Worm (Caenorhabditis elegans) whole organism, young adult: ENCODE results near the gene str-94.
A peak's percentile ranks its signal among the peaks of the same experiment; 100 is the strongest.

Experiments used
- B0336.3 ChIP-seq: fragments of 200-800 bp; sonication (Bioruptor generic); IDR thresholded peaks from 2 replicates; pipeline ENCODE4 v1.3.6; 2022; ENCODE audit warnings: missing genetic modification characterization, missing compliant biosample characterization
- D2030.7 ChIP-seq: fragments of 200-800 bp; sonication (Bioruptor generic); IDR thresholded peaks from 2 replicates; pipeline ENCODE4 v1.3.6; 2022; ENCODE audit warnings: missing genetic modification reagents, missing genetic modification characterization, missing compliant biosample characterization
- F23B12.7 ChIP-seq: sonication (generic microtip); optimal IDR thresholded peaks from 2 replicates; lab custom pipeline; 2017; ENCODE audit warnings: missing genetic modification characterization, mild to moderate bottlenecking, missing compliant biosample characterization, antibody characterized with exemption, moderate library complexity; ENCODE audit not compliant: insufficient read depth
- F39B2.1 ChIP-seq: fragments of 200-800 bp; sonication (Bioruptor generic); IDR thresholded peaks from 2 replicates; pipeline ENCODE4 v1.3.6; 2022; ENCODE audit warnings: missing genetic modification reagents, missing genetic modification characterization, missing compliant biosample characterization
- F49E8.2 ChIP-seq: sonication (generic microtip); optimal IDR thresholded peaks from 3 replicates; lab custom pipeline; 2017; ENCODE audit warnings: missing genetic modification characterization, mild to moderate bottlenecking, missing compliant biosample characterization, antibody characterized with exemption, moderate library complexity; ENCODE audit not compliant: insufficient read depth
- aptf-3 ChIP-seq: fragments of 200-800 bp; sonication (Bioruptor generic); IDR thresholded peaks from 2 replicates; pipeline ENCODE4 v1.3.6; 2022; ENCODE audit warnings: missing genetic modification characterization, missing compliant biosample characterization
- attf-6 ChIP-seq: fragments of 200-800 bp; sonication (Bioruptor generic); IDR thresholded peaks from 2 replicates; pipeline ENCODE4 v1.3.6; 2022; ENCODE audit warnings: missing genetic modification reagents, missing genetic modification characterization, missing compliant biosample characterization
- ccch-3 ChIP-seq: fragments of 200-800 bp; sonication (Bioruptor generic); optimal IDR thresholded peaks from 2 replicates; lab custom pipeline; 2018; ENCODE audit warnings: mild to moderate bottlenecking, missing genetic modification characterization, missing compliant biosample characterization
- ceh-100 ChIP-seq: fragments of 200-800 bp; sonication (Bioruptor generic); IDR thresholded peaks from 2 replicates; pipeline ENCODE4 v1.3.6; 2022; ENCODE audit warnings: missing genetic modification reagents, missing genetic modification characterization, missing compliant biosample characterization
- ceh-58 ChIP-seq: fragments of 200-800 bp; sonication (Bioruptor generic); IDR thresholded peaks from 2 replicates; pipeline ENCODE4 v1.3.6; 2022; ENCODE audit warnings: missing genetic modification characterization, missing compliant biosample characterization
- chd-7 ChIP-seq: sonication (generic microtip); optimal IDR thresholded peaks from 2 replicates; lab custom pipeline; 2016; ENCODE audit warnings: mild to moderate bottlenecking, missing genetic modification characterization, moderate library complexity, missing compliant biosample characterization
- dpff-1 ChIP-seq: sonication (generic microtip); optimal IDR thresholded peaks from 2 replicates; lab custom pipeline; 2017; ENCODE audit warnings: mild to moderate bottlenecking, missing genetic modification characterization, missing compliant biosample characterization
- dpl-1 ChIP-seq: fragments of 150-350 bp; optimal IDR thresholded peaks from 2 replicates; lab custom pipeline; 2014; ENCODE audit warnings: missing biosample characterization, missing genetic modification reagents, missing genetic modification characterization
- efl-1 ChIP-seq: fragments of 150-350 bp; optimal IDR thresholded peaks from 2 replicates; lab custom pipeline; 2014; ENCODE audit warnings: missing biosample characterization, missing genetic modification reagents, missing genetic modification characterization
- egrh-3 ChIP-seq: fragments of 200-800 bp; sonication (Bioruptor generic); IDR thresholded peaks from 2 replicates; pipeline ENCODE4 v1.3.6; 2022; ENCODE audit warnings: missing genetic modification reagents, missing genetic modification characterization, missing compliant biosample characterization
- fkh-3 ChIP-seq: sonication (generic microtip); optimal IDR thresholded peaks from 2 replicates; lab custom pipeline; 2016; ENCODE audit warnings: mild to moderate bottlenecking, missing genetic modification characterization, missing compliant biosample characterization
- hmg-1.2 ChIP-seq: fragments of 200-800 bp; sonication (Bioruptor generic); IDR thresholded peaks from 2 replicates; pipeline ENCODE4 v1.3.6; 2022; ENCODE audit warnings: missing genetic modification reagents, missing genetic modification characterization, missing compliant biosample characterization
- lin-35 ChIP-seq, 3 experiments: fragments of 150-350 bp in 2 of 3; sonication (generic microtip) in 1 of 3; optimal IDR thresholded peaks; 2 replicates each; lab custom pipeline; 2014 to 2018; ENCODE audit warnings: missing biosample characterization in 3 of 3, missing genetic modification characterization in 3 of 3, missing genetic modification reagents in 3 of 3
- lin-54 ChIP-seq: fragments of 200-800 bp; sonication (Bioruptor generic); optimal IDR thresholded peaks from 2 replicates; lab custom pipeline; 2018; ENCODE audit warnings: mild to moderate bottlenecking, missing genetic modification characterization, missing compliant biosample characterization
- lir-1 ChIP-seq: fragments of 200-800 bp; sonication (Bioruptor generic); conservative IDR thresholded peaks from 2 replicates; pipeline ENCODE4 v1.3.6; 2022; ENCODE audit warnings: missing genetic modification reagents, missing genetic modification characterization, missing compliant biosample characterization
- lsl-1 ChIP-seq: fragments of 200-800 bp; sonication (Bioruptor generic); optimal IDR thresholded peaks from 2 replicates; lab custom pipeline; 2018; ENCODE audit warnings: mild to moderate bottlenecking, missing genetic modification characterization, moderate library complexity, missing compliant biosample characterization
- lsy-27 ChIP-seq: sonication (generic microtip); optimal IDR thresholded peaks from 2 replicates; lab custom pipeline; 2017; ENCODE audit warnings: missing genetic modification characterization, mild to moderate bottlenecking, missing compliant biosample characterization, antibody characterized with exemption, missing genotype, borderline replicate concordance; ENCODE audit not compliant: insufficient read depth
- madf-8 ChIP-seq: fragments of 200-800 bp; sonication (Bioruptor generic); conservative IDR thresholded peaks from 2 replicates; pipeline ENCODE4 v1.3.6; 2022; ENCODE audit warnings: missing genetic modification reagents, missing genetic modification characterization, missing compliant biosample characterization
- mcd-1 ChIP-seq: fragments of 200-800 bp; sonication (Bioruptor generic); IDR thresholded peaks from 2 replicates; pipeline ENCODE4 v1.3.6; 2022; ENCODE audit warnings: missing genetic modification reagents, missing genetic modification characterization, missing compliant biosample characterization
- mel-28 ChIP-seq: sonication (generic microtip); optimal IDR thresholded peaks from 2 replicates; lab custom pipeline; 2016; ENCODE audit warnings: borderline replicate concordance, mild to moderate bottlenecking, missing genetic modification characterization, missing compliant biosample characterization
- pbrm-1 ChIP-seq: fragments of 200-800 bp; sonication (Bioruptor generic); IDR thresholded peaks from 2 replicates; pipeline ENCODE4 v1.3.6; 2022; ENCODE audit warnings: missing genetic modification reagents, missing genetic modification characterization, missing compliant biosample characterization
- rec-8 ChIP-seq, 2 experiments: sonication (generic microtip); optimal IDR thresholded peaks; 2 replicates each; lab custom pipeline; 2016; ENCODE audit warnings: mild to moderate bottlenecking in 2 of 2, missing genetic modification characterization in 2 of 2, missing genetic modification reagents in 2 of 2, missing genotype in 2 of 2, missing biosample characterization in 1 of 2, missing compliant biosample characterization in 1 of 2, moderate library complexity in 1 of 2
- rpc-1 ChIP-seq, 2 experiments: fragments of 150-350 bp in 1 of 2; sonication (generic microtip) in 1 of 2; optimal IDR thresholded peaks; 2 replicates each; lab custom pipeline; 2014 to 2018; ENCODE audit warnings: missing biosample characterization in 1 of 2, missing genetic modification characterization in 1 of 2, missing genetic modification reagents in 1 of 2, missing genotype in 1 of 2
- sea-2 ChIP-seq: fragments of 200-800 bp; sonication (Bioruptor generic); IDR thresholded peaks from 2 replicates; pipeline ENCODE4 v1.3.6; 2022; ENCODE audit warnings: missing genetic modification characterization, missing compliant biosample characterization
- snpc-1.3 ChIP-seq: sonication (generic microtip); optimal IDR thresholded peaks from 2 replicates; lab custom pipeline; 2017; ENCODE audit warnings: missing genetic modification characterization, mild to moderate bottlenecking, missing compliant biosample characterization, antibody characterized with exemption, moderate library complexity, missing genotype, missing genetic modification reagents; ENCODE audit not compliant: insufficient read depth
- snpc-3.4 ChIP-seq: sonication (generic microtip); optimal IDR thresholded peaks from 2 replicates; lab custom pipeline; 2017; ENCODE audit warnings: missing genetic modification characterization, mild to moderate bottlenecking, missing compliant biosample characterization, antibody characterized with exemption, moderate library complexity, missing genotype, missing genetic modification reagents
- snpc-4 ChIP-seq, 5 experiments: fragments of 150-350 bp in 1 of 5; sonication (generic microtip) in 4 of 5; optimal IDR thresholded peaks; 2 replicates each; lab custom pipeline; 2014 to 2018; ENCODE audit warnings: missing genetic modification characterization in 5 of 5, missing biosample characterization in 3 of 5, antibody characterized with exemption in 2 of 5, mild to moderate bottlenecking in 2 of 5, missing compliant biosample characterization in 2 of 5, missing genotype in 2 of 5, moderate library complexity in 2 of 5, missing genetic modification reagents in 1 of 5
- somi-1 ChIP-seq: fragments of 200-800 bp; sonication (Bioruptor generic); optimal IDR thresholded peaks from 2 replicates; lab custom pipeline; 2018; ENCODE audit warnings: mild to moderate bottlenecking, missing genetic modification characterization, missing compliant biosample characterization
- tbp1 ChIP-seq: fragments of 200-800 bp; sonication (Bioruptor generic); optimal IDR thresholded peaks from 2 replicates; lab custom pipeline; 2018; ENCODE audit warnings: mild to moderate bottlenecking, missing genetic modification characterization, missing compliant biosample characterization
- tlf-1 ChIP-seq: fragments of 200-800 bp; sonication (Bioruptor generic); optimal IDR thresholded peaks from 2 replicates; lab custom pipeline; 2018; ENCODE audit warnings: mild to moderate bottlenecking, missing genetic modification characterization, missing compliant biosample characterization
- zfh-2 ChIP-seq: fragments of 200-800 bp; sonication (Bioruptor generic); conservative IDR thresholded peaks from 2 replicates; pipeline ENCODE4 v1.3.6; 2022; ENCODE audit warnings: missing genetic modification reagents, missing genetic modification characterization, missing compliant biosample characterization
- ztf-18 ChIP-seq: sonication (generic microtip); optimal IDR thresholded peaks from 2 replicates; lab custom pipeline; 2016; ENCODE audit warnings: missing genotype, mild to moderate bottlenecking, missing genetic modification characterization, missing compliant biosample characterization
- ztf-28 ChIP-seq: fragments of 200-800 bp; sonication (Bioruptor generic); IDR thresholded peaks from 2 replicates; pipeline ENCODE4 v1.3.6; 2022; ENCODE audit warnings: missing genetic modification reagents, missing genetic modification characterization, missing compliant biosample characterization

Gene str-94

ce11 chrV:9222819-9223218 is 26.3 kb downstream of the str-94 start:
- TF ChIP-seq zfh-2 (GFP tag; lab: Robert Waterston, UW) (peak; percentile 78), mel-28 (tag; lab: Kevin White, UChicago) (no peak)

ce11 chrV:9221566-9221965 is 27.5 kb downstream of the str-94 start, which contains the start of gene grd-6:
TSS of gene grd-6 (plus strand) at chrV:9221866.
- no peak for TF ChIP-seq F39B2.1
- no peak for TF ChIP-seq ceh-58 (GFP tag; lab: Robert Waterston, UW)
- TF ChIP-seq mcd-1, result no peak
- no peak for TF ChIP-seq ztf-28 (GFP tag; lab: Robert Waterston, UW)
- TF ChIP-seq snpc-3.4, result no peak
- TF ChIP-seq aptf-3 (GFP tag; lab: Robert Waterston, UW), result no peak
- no peak for TF ChIP-seq rec-8 (tag; optimal IDR thresholded peaks at IDR 0.05; lab: Kevin White, UChicago)
- no peak for TF ChIP-seq attf-6
- no peak for TF ChIP-seq pbrm-1 (GFP tag; lab: Robert Waterston, UW)
- TF ChIP-seq sea-2 (GFP tag; lab: Robert Waterston, UW), result no peak
- TF ChIP-seq, all 124 proteins: peak for 0

ce11 chrV:9220444-9220843 is 28.7 kb downstream of the str-94 start:
- TF ChIP-seq lin-35 (GFP tag; optimal IDR thresholded peaks at IDR 0.05; lab: Kevin White, UChicago), result no peak
- TF ChIP-seq hmg-1.2 (GFP tag; lab: Robert Waterston, UW), result peak; percentile 67; the same call in 1 of the 2 replicates
- no peak for TF ChIP-seq mel-28 (tag; lab: Kevin White, UChicago)
- TF ChIP-seq lsy-27, result no peak
- no peak for TF ChIP-seq lir-1
- TF ChIP-seq dpff-1 (tag; lab: Kevin White, UChicago), result no peak
- TF ChIP-seq tlf-1 (GFP tag; lab: Kevin White, UChicago), result no peak
- no peak for TF ChIP-seq somi-1 (GFP tag; lab: Kevin White, UChicago)
- TF ChIP-seq ccch-3 (GFP tag; lab: Kevin White, UChicago), result no peak
- no peak for TF ChIP-seq ceh-100 (GFP tag; lab: Robert Waterston, UW)
- TF ChIP-seq tbp1, result peak; percentile 4
- peak; percentile 21 for TF ChIP-seq F49E8.2
- no peak for TF ChIP-seq rpc-1 (optimal IDR thresholded peaks at IDR 0.05; lab: Kevin White, UChicago)
- no peak for TF ChIP-seq rpc-1 (tag; optimal IDR thresholded peaks at IDR 0.05; lab: Kevin White, UChicago)
- no peak for TF ChIP-seq attf-6
- TF ChIP-seq ztf-18 (tag; lab: Kevin White, UChicago), result peak; percentile 50
- TF ChIP-seq lin-54 (GFP tag; lab: Kevin White, UChicago), result peak; percentile 73
- peak; percentile 9 for TF ChIP-seq snpc-1.3 (tag; lab: Kevin White, UChicago)
- peak; percentile 25 for TF ChIP-seq lsl-1 (GFP tag; lab: Kevin White, UChicago)
- TF ChIP-seq snpc-4 (GFP tag; optimal IDR thresholded peaks at IDR 0.05; lab: Kevin White, UChicago), result no peak
- TF ChIP-seq snpc-4 (tag; optimal IDR thresholded peaks at IDR 0.05; lab: Kevin White, UChicago), result peak in 1 of 4 experiments; percentile 7
- TF ChIP-seq madf-8 (GFP tag; lab: Robert Waterston, UW), result no peak
- TF ChIP-seq egrh-3 (GFP tag; lab: Robert Waterston, UW), result no peak
- TF ChIP-seq F23B12.7 (tag; lab: Kevin White, UChicago), result peak; percentile 82
- peak; percentile 88 for TF ChIP-seq mcd-1
- no peak for TF ChIP-seq B0336.3 (GFP tag; lab: Robert Waterston, UW)
- TF ChIP-seq chd-7 (tag; lab: Kevin White, UChicago), result no peak
- peak; percentile 57 for TF ChIP-seq efl-1 (GFP tag; lab: Kevin White, UChicago)
- TF ChIP-seq D2030.7 (GFP tag; lab: Robert Waterston, UW), result no peak
- TF ChIP-seq dpl-1 (GFP tag; lab: Kevin White, UChicago), result peak; percentile 49
- no peak for TF ChIP-seq fkh-3 (tag; lab: Kevin White, UChicago)
